Fruit fly (Drosophila melanogaster) whole organism, embryonic: ENCODE results near the gene rasp.
A peak's percentile ranks its signal among the peaks of the same experiment; 100 is the strongest.

Source experiments
- Abd-B ChIP-seq: fragments of 200-800 bp; sonication (Bioruptor generic); optimal IDR thresholded peaks from 2 replicates; lab custom pipeline; 2018; ENCODE audit warnings: missing biosample characterization, mild to moderate bottlenecking, missing genetic modification characterization, moderate library complexity
- Adf1 ChIP-seq: fragments of 200-800 bp; sonication (Bioruptor generic); IDR thresholded peaks from 2 replicates; pipeline ENCODE4 v1.3.6; 2022; ENCODE audit warnings: missing biosample characterization, missing genetic modification characterization
- Aef1 ChIP-seq: fragments of 200-800 bp; sonication (Bioruptor generic); IDR thresholded peaks from 3 replicates; pipeline ENCODE4 v1.3.6; 2022; ENCODE audit warnings: missing biosample characterization, missing genetic modification characterization
- Asciz ChIP-seq: fragments of 200-800 bp; sonication (Bioruptor generic); optimal IDR thresholded peaks from 2 replicates; lab custom pipeline; 2017; ENCODE audit warnings: missing biosample characterization, mild to moderate bottlenecking, missing genetic modification characterization, missing genetic modification reagents
- CG1024 ChIP-seq: fragments of 200-800 bp; sonication (Bioruptor generic); IDR thresholded peaks from 2 replicates; pipeline ENCODE4 v1.3.6; 2022; ENCODE audit warnings: missing biosample characterization, missing genetic modification characterization
- CG10321 ChIP-seq: fragments of 200-800 bp; sonication (Bioruptor generic); IDR thresholded peaks from 2 replicates; pipeline ENCODE4 v1.3.6; 2022; ENCODE audit warnings: missing biosample characterization, missing genetic modification characterization
- CG10979 ChIP-seq: fragments of 200-800 bp; sonication (Bioruptor generic); optimal IDR thresholded peaks from 2 replicates; lab custom pipeline; 2018; ENCODE audit warnings: missing biosample characterization, mild to moderate bottlenecking, missing genetic modification characterization, moderate library complexity
- CG11723 ChIP-seq: fragments of 200-800 bp; sonication (Bioruptor generic); optimal IDR thresholded peaks from 2 replicates; lab custom pipeline; 2017; ENCODE audit warnings: missing biosample characterization, mild to moderate bottlenecking, missing genetic modification characterization
- CG15073 ChIP-seq: fragments of 200-800 bp; sonication (Bioruptor generic); optimal IDR thresholded peaks from 2 replicates; lab custom pipeline; 2016; ENCODE audit warnings: missing biosample characterization, missing genetic modification characterization
- CG17829 ChIP-seq: fragments of 200-800 bp; optimal IDR thresholded peaks from 2 replicates; lab custom pipeline; 2019; ENCODE audit warnings: missing biosample characterization, mild to moderate bottlenecking, missing genetic modification characterization, moderate library complexity
- CG18476 ChIP-seq: fragments of 200-800 bp; sonication (Bioruptor generic); optimal IDR thresholded peaks from 2 replicates; lab custom pipeline; 2016; ENCODE audit warnings: missing biosample characterization, mild to moderate bottlenecking, missing genetic modification characterization
- CG2120 ChIP-seq: fragments of 200-800 bp; sonication (Bioruptor generic); optimal IDR thresholded peaks from 3 replicates; lab custom pipeline; 2016; ENCODE audit warnings: missing biosample characterization, missing genetic modification characterization
- CG2678 ChIP-seq: fragments of 200-800 bp; sonication (Bioruptor generic); optimal IDR thresholded peaks from 3 replicates; lab custom pipeline; 2019; ENCODE audit warnings: missing biosample characterization, mild to moderate bottlenecking, missing genetic modification characterization, moderate library complexity
- CG33213 ChIP-seq: fragments of 200-800 bp; sonication (Bioruptor generic); optimal IDR thresholded peaks from 3 replicates; lab custom pipeline; 2016; ENCODE audit warnings: missing biosample characterization, missing genetic modification characterization
- CG34224 ChIP-seq: fragments of 200-800 bp; sonication (Bioruptor generic); IDR thresholded peaks from 3 replicates; pipeline ENCODE4 v1.3.6; 2022; ENCODE audit warnings: missing biosample characterization, missing genetic modification characterization; ENCODE audit not compliant: partially characterized antibody
- CG4424 ChIP-seq: fragments of 200-800 bp; sonication (Bioruptor generic); optimal IDR thresholded peaks from 3 replicates; lab custom pipeline; 2016; ENCODE audit warnings: missing biosample characterization, missing genetic modification characterization
- CG4730 ChIP-seq: fragments of 200-800 bp; sonication (Bioruptor generic); IDR thresholded peaks from 2 replicates; pipeline ENCODE4 v1.3.6; 2022; ENCODE audit warnings: missing biosample characterization, missing genetic modification characterization
- CG7556 ChIP-seq: fragments of 200-800 bp; sonication (Bioruptor generic); optimal IDR thresholded peaks from 2 replicates; lab custom pipeline; 2017; ENCODE audit warnings: missing biosample characterization, mild to moderate bottlenecking, missing genetic modification characterization
- CG9437 ChIP-seq: fragments of 200-800 bp; sonication (Bioruptor generic); optimal IDR thresholded peaks from 2 replicates; lab custom pipeline; 2018; ENCODE audit warnings: missing biosample characterization, mild to moderate bottlenecking, missing genetic modification characterization
- CG9609 ChIP-seq: fragments of 200-800 bp; sonication (Bioruptor generic); optimal IDR thresholded peaks from 3 replicates; lab custom pipeline; 2016; ENCODE audit warnings: missing biosample characterization, missing genetic modification characterization
- CG9797 ChIP-seq: fragments of 200-800 bp; sonication (Bioruptor generic); optimal IDR thresholded peaks from 3 replicates; lab custom pipeline; 2018; ENCODE audit warnings: missing biosample characterization, mild to moderate bottlenecking, missing genetic modification characterization
- CHES-1-like ChIP-seq: fragments of 200-800 bp; sonication (Bioruptor generic); optimal IDR thresholded peaks from 2 replicates; lab custom pipeline; 2016; ENCODE audit warnings: missing biosample characterization, missing genetic modification characterization
- Chrac-16 ChIP-seq: fragments of 200-800 bp; sonication (Bioruptor generic); optimal IDR thresholded peaks from 3 replicates; lab custom pipeline; 2016; ENCODE audit warnings: missing biosample characterization, missing genetic modification characterization
- D19A ChIP-seq: fragments of 200-800 bp; optimal IDR thresholded peaks from 3 replicates; lab custom pipeline; 2019; ENCODE audit warnings: missing biosample characterization, mild to moderate bottlenecking, missing genetic modification characterization, moderate library complexity
- Dref ChIP-seq: fragments of 200-800 bp; sonication (Bioruptor generic); IDR thresholded peaks from 2 replicates; pipeline ENCODE4 v1.3.6; 2022; ENCODE audit warnings: missing biosample characterization, missing genetic modification characterization
- ERR ChIP-seq: fragments of 200-800 bp; sonication (Bioruptor generic); optimal IDR thresholded peaks from 2 replicates; lab custom pipeline; 2016; ENCODE audit warnings: missing biosample characterization, missing genetic modification characterization
- Elba2 ChIP-seq: fragments of 200-800 bp; sonication (Bioruptor generic); optimal IDR thresholded peaks from 3 replicates; lab custom pipeline; 2016; ENCODE audit warnings: missing biosample characterization, missing genetic modification characterization
- H15 ChIP-seq: fragments of 200-800 bp; sonication (Bioruptor generic); IDR thresholded peaks from 3 replicates; pipeline ENCODE4 v1.3.6; 2022; ENCODE audit warnings: missing biosample characterization, missing genetic modification characterization
- HmgD ChIP-seq: fragments of 200-800 bp; sonication (Bioruptor generic); optimal IDR thresholded peaks from 3 replicates; lab custom pipeline; 2016; ENCODE audit warnings: missing biosample characterization, missing genetic modification characterization
- Hmx ChIP-seq: fragments of 200-800 bp; sonication (Bioruptor generic); optimal IDR thresholded peaks from 2 replicates; lab custom pipeline; 2016; ENCODE audit warnings: missing biosample characterization, missing genetic modification characterization
- Hr78 ChIP-seq, 2 experiments: fragments of 200-800 bp in 1 of 2; fragments of >200 bp in 1 of 2; sonication (Bioruptor generic) in 1 of 2; optimal IDR thresholded peaks; 2 replicates each; lab custom pipeline; 2017 to 2019; ENCODE audit warnings: missing biosample characterization in 2 of 2, missing genetic modification characterization in 2 of 2, mild to moderate bottlenecking in 1 of 2, moderate library complexity in 1 of 2
- Meics ChIP-seq: fragments of 200-800 bp; sonication (Bioruptor generic); optimal IDR thresholded peaks from 2 replicates; lab custom pipeline; 2017; ENCODE audit warnings: missing biosample characterization, mild to moderate bottlenecking, missing genetic modification characterization
- Rfx ChIP-seq: fragments of 200-800 bp; sonication (Bioruptor generic); IDR thresholded peaks from 2 replicates; pipeline ENCODE4 v1.3.6; 2022; ENCODE audit warnings: missing biosample characterization, missing genetic modification characterization
- Spps ChIP-seq: fragments of 200-800 bp; sonication (Bioruptor generic); optimal IDR thresholded peaks from 2 replicates; lab custom pipeline; 2018; ENCODE audit warnings: missing biosample characterization, mild to moderate bottlenecking, missing genetic modification characterization
- ara ChIP-seq: fragments of 200-800 bp; sonication (Bioruptor generic); IDR thresholded peaks from 2 replicates; pipeline ENCODE4 v1.3.6; 2022; ENCODE audit warnings: missing biosample characterization, missing genetic modification characterization
- bigmax ChIP-seq: fragments of 200-800 bp; sonication (Bioruptor generic); optimal IDR thresholded peaks from 2 replicates; lab custom pipeline; 2018; ENCODE audit warnings: missing biosample characterization, mild to moderate bottlenecking, missing genetic modification characterization
- br ChIP-seq: fragments of >200 bp; optimal IDR thresholded peaks from 2 replicates; lab custom pipeline; 2017
- crc ChIP-seq: fragments of 200-800 bp; sonication (Bioruptor generic); optimal IDR thresholded peaks from 2 replicates; lab custom pipeline; 2016; ENCODE audit warnings: missing biosample characterization, missing genetic modification characterization
- dysf ChIP-seq: fragments of 200-800 bp; sonication (Bioruptor generic); IDR thresholded peaks from 3 replicates; pipeline ENCODE4 v1.3.6; 2022; ENCODE audit warnings: missing biosample characterization, missing genetic modification characterization
- ftz-f1 ChIP-seq: fragments of 200-800 bp; sonication (Bioruptor generic); optimal IDR thresholded peaks from 2 replicates; lab custom pipeline; 2016; ENCODE audit warnings: missing biosample characterization, missing genetic modification characterization
- gcm ChIP-seq: fragments of 200-800 bp; sonication (Bioruptor generic); optimal IDR thresholded peaks from 2 replicates; lab custom pipeline; 2019; ENCODE audit warnings: missing biosample characterization, mild to moderate bottlenecking, missing genetic modification characterization, moderate library complexity
- ham ChIP-seq: fragments of 200-800 bp; sonication (Bioruptor generic); IDR thresholded peaks from 2 replicates; pipeline ENCODE4 v1.3.6; 2022; ENCODE audit warnings: missing biosample characterization, missing genetic modification characterization
- hkb ChIP-seq, 2 experiments: fragments of 200-800 bp in 1 of 2; fragments of >200 bp in 1 of 2; sonication (Bioruptor generic) in 1 of 2; IDR thresholded peaks in 1 of 2; optimal IDR thresholded peaks in 1 of 2; 2 replicates each; pipeline versions ENCODE4 v1.3.6 to Lab custom; 2017 to 2022; ENCODE audit warnings: missing biosample characterization in 1 of 2, missing genetic modification characterization in 1 of 2
- kni ChIP-seq: fragments of 200-800 bp; sonication (Bioruptor generic); optimal IDR thresholded peaks from 3 replicates; lab custom pipeline; 2017; ENCODE audit warnings: mild to moderate bottlenecking, missing biosample characterization, missing genetic modification reagents, missing genetic modification characterization
- lola ChIP-seq, 3 experiments: fragments of >200 bp in 2 of 3; fragments of 200-800 bp in 1 of 3; sonication (Bioruptor generic) in 1 of 3; optimal IDR thresholded peaks; 2 replicates each; lab custom pipeline; 2017 to 2019; ENCODE audit warnings: missing biosample characterization in 3 of 3, missing genetic modification characterization in 3 of 3, mild to moderate bottlenecking in 1 of 3, moderate library complexity in 1 of 3
- nerfin-2 ChIP-seq: fragments of 200-800 bp; sonication (Bioruptor generic); IDR thresholded peaks from 2 replicates; pipeline ENCODE4 v1.3.6; 2022; ENCODE audit warnings: missing biosample characterization, missing genetic modification characterization; ENCODE audit not compliant: partially characterized antibody
- sima ChIP-seq: fragments of 200-800 bp; sonication (Bioruptor generic); optimal IDR thresholded peaks from 2 replicates; lab custom pipeline; 2016; ENCODE audit warnings: missing biosample characterization, missing genetic modification characterization
- tin ChIP-seq: fragments of 200-800 bp; sonication (Bioruptor generic); optimal IDR thresholded peaks from 3 replicates; lab custom pipeline; 2016; ENCODE audit warnings: missing biosample characterization, missing genetic modification characterization
- tna ChIP-seq: fragments of 200-800 bp; sonication (Bioruptor generic); IDR thresholded peaks from 2 replicates; pipeline ENCODE4 v1.3.6; 2022; ENCODE audit warnings: missing biosample characterization, missing genetic modification characterization; ENCODE audit not compliant: partially characterized antibody
- unpg ChIP-seq: fragments of 200-800 bp; sonication (Bioruptor generic); optimal IDR thresholded peaks from 3 replicates; lab custom pipeline; 2018; ENCODE audit warnings: missing biosample characterization, mild to moderate bottlenecking, missing genetic modification characterization, moderate library complexity
- yki ChIP-seq: fragments of >200 bp; optimal IDR thresholded peaks from 3 replicates; lab custom pipeline; 2018
- zfh2 ChIP-seq: fragments of 200-800 bp; sonication (Bioruptor generic); optimal IDR thresholded peaks from 2 replicates; lab custom pipeline; 2016; ENCODE audit warnings: missing biosample characterization, missing genetic modification characterization

Gene rasp

DNA sequence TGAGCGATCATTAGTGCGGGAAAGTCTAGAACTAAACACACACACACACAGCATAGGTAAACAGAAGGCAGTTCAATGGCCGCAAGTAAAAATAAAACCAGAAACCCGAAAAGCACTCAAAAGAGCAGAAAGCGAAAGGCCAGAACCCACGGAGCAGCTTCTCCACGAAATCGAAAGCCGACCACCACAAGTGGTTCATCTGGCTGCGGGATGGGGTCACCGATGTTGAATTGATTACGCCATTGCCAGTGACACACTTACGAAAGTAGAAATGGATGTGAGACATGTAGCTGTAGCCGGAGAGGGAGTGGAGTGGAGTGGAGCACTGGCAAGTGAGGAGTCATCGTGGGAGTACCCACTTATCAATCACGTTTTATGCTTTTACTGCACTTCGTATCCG lies 20.6 kb upstream of the rasp start (continued):
- TF ChIP-seq nerfin-2 (GFP tag; lab: Robert Waterston, UW) (no peak), hkb (optimal IDR thresholded peaks at IDR 0.05; lab: Kevin White, UChicago) (no peak), hkb (GFP tag; IDR thresholded peaks at IDR 0.05; lab: Robert Waterston, UW) (no peak), CHES-1-like (GFP tag; lab: Kevin White, UChicago) (no peak), CG33213 (GFP tag; lab: Kevin White, UChicago) (no peak), sima (GFP tag; lab: Kevin White, UChicago) (no peak), Dref (GFP tag; lab: Robert Waterston, UW) (no peak), zfh2 (GFP tag; lab: Kevin White, UChicago) (no peak), D19A (tag; lab: Kevin White, UChicago) (no peak), CG11723 (GFP tag; lab: Kevin White, UChicago) (no peak), CG18476 (GFP tag; lab: Kevin White, UChicago) (no peak), tna (GFP tag; lab: Robert Waterston, UW) (no peak), Spps (tag; lab: Kevin White, UChicago) (peak; percentile 59), Adf1 (GFP tag; lab: Robert Waterston, UW) (no peak), Hmx (GFP tag; lab: Kevin White, UChicago) (no peak), CG1024 (GFP tag; lab: Robert Waterston, UW) (no peak), CG17829 (tag; lab: Kevin White, UChicago) (peak; percentile 16), CG34224 (GFP tag; lab: Robert Waterston, UW) (no peak), crc (GFP tag; lab: Kevin White, UChicago) (no peak), CG4730 (no peak), unpg (GFP tag; lab: Kevin White, UChicago) (no peak), CG15073 (GFP tag; lab: Kevin White, UChicago) (no peak), yki (lab: Kevin White, UChicago) (no peak), tin (no peak), Aef1 (GFP tag; lab: Robert Waterston, UW) (no peak), Elba2 (GFP tag; lab: Kevin White, UChicago) (no peak), Chrac-16 (GFP tag; lab: Kevin White, UChicago) (no peak), Meics (GFP tag; lab: Kevin White, UChicago) (no peak), Asciz (GFP tag; lab: Kevin White, UChicago) (peak; percentile 8), dysf (GFP tag; lab: Robert Waterston, UW) (no peak), CG9797 (GFP tag; lab: Kevin White, UChicago) (no peak), CG4424 (GFP tag; lab: Kevin White, UChicago) (no peak), gcm (GFP tag; lab: Kevin White, UChicago) (peak; percentile 64), ham (GFP tag; lab: Robert Waterston, UW) (no peak), Rfx (GFP tag; lab: Robert Waterston, UW) (no peak), H15 (GFP tag; lab: Robert Waterston, UW) (no peak), CG2678 (tag; lab: Kevin White, UChicago) (no peak), br (lab: Kevin White, UChicago) (no peak), Hr78 (GFP tag; optimal IDR thresholded peaks at IDR 0.05; lab: Kevin White, UChicago) (peak in 1 of 2 experiments; percentile 88), CG2120 (GFP tag; lab: Kevin White, UChicago) (no peak), kni (GFP tag; lab: Kevin White, UChicago) (peak; percentile 87), CG10321 (GFP tag; lab: Robert Waterston, UW) (no peak), bigmax (no peak), lola (GFP tag; optimal IDR thresholded peaks at IDR 0.05; lab: Kevin White, UChicago) (peak in 1 of 3 experiments; percentile 33), CG10979 (tag; lab: Kevin White, UChicago) (peak; percentile 14), Abd-B (GFP tag; lab: Kevin White, UChicago) (no peak), ERR (GFP tag; lab: Kevin White, UChicago) (no peak), CG7556 (GFP tag; lab: Kevin White, UChicago) (no peak), ara (GFP tag; lab: Robert Waterston, UW) (0 out of 2 replicates have a peak, but pooled peaks have one; percentile 44), HmgD (no peak), CG9437 (GFP tag; lab: Kevin White, UChicago) (no peak), ftz-f1 (GFP tag; lab: Kevin White, UChicago) (no peak), CG9609 (GFP tag; lab: Kevin White, UChicago) (no peak)
